Fruit fly (Drosophila melanogaster) whole organism, prepupa: ENCODE measurements around the gene CG10958.
A peak's percentile ranks its signal among the peaks of the same experiment; 100 is the strongest.

Experiments
- CG10631 ChIP-seq: fragments of 200-800 bp; sonication (Bioruptor generic); optimal IDR thresholded peaks from 2 replicates; lab custom pipeline; 2016; ENCODE audit warnings: missing biosample characterization, missing genetic modification characterization
- CG11294 ChIP-seq: fragments of 200-800 bp; sonication (Bioruptor generic); IDR thresholded peaks from 2 replicates; pipeline ENCODE4 v1.3.6; 2022; ENCODE audit warnings: missing biosample characterization, missing genetic modification characterization
- CG11762 ChIP-seq: fragments of 200-800 bp; sonication (Bioruptor generic); optimal IDR thresholded peaks from 3 replicates; lab custom pipeline; 2016; ENCODE audit warnings: missing biosample characterization, missing genetic modification characterization; ENCODE audit not compliant: insufficient read depth
- CG11902 ChIP-seq: fragments of 200-800 bp; sonication (Bioruptor generic); optimal IDR thresholded peaks from 3 replicates; lab custom pipeline; 2016; ENCODE audit warnings: missing biosample characterization, missing genetic modification characterization
- CG15336 ChIP-seq: fragments of 200-800 bp; sonication (Bioruptor generic); IDR thresholded peaks from 2 replicates; pipeline ENCODE4 v1.3.6; 2022; ENCODE audit warnings: missing biosample characterization, missing genetic modification characterization
- CG16779 ChIP-seq: fragments of 200-800 bp; sonication (Bioruptor generic); optimal IDR thresholded peaks from 3 replicates; lab custom pipeline; 2017; ENCODE audit warnings: missing biosample characterization, mild to moderate bottlenecking, missing genetic modification characterization
- CG31627 ChIP-seq: fragments of 200-800 bp; sonication (Bioruptor generic); optimal IDR thresholded peaks from 3 replicates; lab custom pipeline; 2016; ENCODE audit warnings: missing biosample characterization, missing genetic modification characterization
- CG32006 ChIP-seq: fragments of 200-800 bp; sonication (Bioruptor generic); optimal IDR thresholded peaks from 3 replicates; lab custom pipeline; 2017; ENCODE audit warnings: missing biosample characterization, mild to moderate bottlenecking, missing genetic modification characterization
- CG34406 ChIP-seq: fragments of 200-800 bp; sonication (Bioruptor generic); optimal IDR thresholded peaks from 3 replicates; lab custom pipeline; 2016; ENCODE audit warnings: missing biosample characterization, missing genetic modification characterization
- CG3919 ChIP-seq: fragments of 200-800 bp; sonication (Bioruptor generic); optimal IDR thresholded peaks from 3 replicates; lab custom pipeline; 2016; ENCODE audit warnings: missing biosample characterization, missing genetic modification characterization
- CG4318 ChIP-seq: fragments of 200-800 bp; sonication (Bioruptor generic); optimal IDR thresholded peaks from 3 replicates; lab custom pipeline; 2017; ENCODE audit warnings: missing biosample characterization, mild to moderate bottlenecking, missing genetic modification characterization
- CG6163 ChIP-seq: fragments of 200-800 bp; sonication (Bioruptor generic); IDR thresholded peaks from 3 replicates; pipeline ENCODE4 v1.3.6; 2022; ENCODE audit warnings: missing biosample characterization, missing genetic modification characterization
- CG6276 ChIP-seq: fragments of 200-800 bp; sonication (Bioruptor generic); optimal IDR thresholded peaks from 2 replicates; lab custom pipeline; 2017; ENCODE audit warnings: missing biosample characterization, mild to moderate bottlenecking, missing genetic modification characterization
- CG6792 ChIP-seq: fragments of 200-800 bp; sonication (Bioruptor generic); optimal IDR thresholded peaks from 3 replicates; lab custom pipeline; 2016; ENCODE audit warnings: missing biosample characterization, missing genetic modification characterization
- CG6808 ChIP-seq: fragments of 200-800 bp; sonication (Bioruptor generic); optimal IDR thresholded peaks from 3 replicates; lab custom pipeline; 2017; ENCODE audit warnings: missing biosample characterization, missing genetic modification characterization, mild to moderate bottlenecking, moderate library complexity, missing genetic modification reagents
- CG9139 ChIP-seq: fragments of 200-800 bp; sonication (Bioruptor generic); optimal IDR thresholded peaks from 3 replicates; lab custom pipeline; 2017; ENCODE audit warnings: missing biosample characterization, mild to moderate bottlenecking, missing genetic modification characterization
- Eip75B ChIP-seq: fragments of 200-800 bp; sonication (Bioruptor generic); optimal IDR thresholded peaks from 3 replicates; lab custom pipeline; 2016; ENCODE audit warnings: missing biosample characterization, missing genetic modification characterization
- Eip78C ChIP-seq: fragments of 200-800 bp; sonication (Bioruptor generic); peaks from one replicate; lab custom pipeline; 2016; ENCODE audit warnings: missing biosample characterization, missing genetic modification characterization
- Ets21C ChIP-seq: fragments of 200-800 bp; sonication (Bioruptor generic); optimal IDR thresholded peaks from 3 replicates; lab custom pipeline; 2016; ENCODE audit warnings: missing biosample characterization, missing genetic modification characterization
- Ets96B ChIP-seq: fragments of 200-800 bp; optimal IDR thresholded peaks from 2 replicates; lab custom pipeline; 2019; ENCODE audit warnings: missing biosample characterization, mild to moderate bottlenecking, missing genetic modification characterization, moderate library complexity
- Gug ChIP-seq: fragments of 200-800 bp; sonication (Bioruptor generic); IDR thresholded peaks from 2 replicates; pipeline ENCODE4 v1.3.6; 2022; ENCODE audit warnings: missing biosample characterization, missing genetic modification characterization
- Hr39 ChIP-seq: fragments of 200-800 bp; sonication (Bioruptor generic); optimal IDR thresholded peaks from 2 replicates; lab custom pipeline; 2016; ENCODE audit warnings: missing biosample characterization, missing genetic modification characterization
- Hr4 ChIP-seq: fragments of 200-800 bp; sonication (Bioruptor generic); optimal IDR thresholded peaks from 3 replicates; lab custom pipeline; 2016; ENCODE audit warnings: missing biosample characterization, missing genetic modification characterization
- Met ChIP-seq: fragments of 200-800 bp; sonication (Bioruptor generic); optimal IDR thresholded peaks from 3 replicates; lab custom pipeline; 2016; ENCODE audit warnings: missing biosample characterization, missing genetic modification characterization
- Smox ChIP-seq: fragments of 200-800 bp; sonication (Bioruptor generic); optimal IDR thresholded peaks from 3 replicates; lab custom pipeline; 2016; ENCODE audit warnings: missing biosample characterization, missing genetic modification characterization
- Sox14 ChIP-seq: fragments of 200-800 bp; sonication (Bioruptor generic); optimal IDR thresholded peaks from 3 replicates; lab custom pipeline; 2016; ENCODE audit warnings: missing biosample characterization, missing genetic modification characterization
- Sox15 ChIP-seq: fragments of 200-800 bp; sonication (Bioruptor generic); optimal IDR thresholded peaks from 3 replicates; lab custom pipeline; 2016; ENCODE audit warnings: missing biosample characterization, missing genetic modification characterization
- achi ChIP-seq: fragments of 200-800 bp; sonication (Bioruptor generic); optimal IDR thresholded peaks from 3 replicates; lab custom pipeline; 2016; ENCODE audit warnings: missing biosample characterization, missing genetic modification characterization
- cyc ChIP-seq: fragments of 200-800 bp; sonication (Bioruptor generic); optimal IDR thresholded peaks from 3 replicates; lab custom pipeline; 2016; ENCODE audit warnings: missing biosample characterization, missing genetic modification characterization
- dac ChIP-seq: fragments of 200-800 bp; sonication (Bioruptor generic); optimal IDR thresholded peaks from 2 replicates; lab custom pipeline; 2017; ENCODE audit warnings: missing biosample characterization, mild to moderate bottlenecking, missing genetic modification characterization
- eg ChIP-seq: fragments of 200-800 bp; sonication (Bioruptor generic); IDR thresholded peaks from 3 replicates; pipeline ENCODE4 v1.3.6; 2022; ENCODE audit warnings: missing biosample characterization, missing genetic modification characterization
- esn ChIP-seq: fragments of 200-800 bp; sonication (Bioruptor generic); optimal IDR thresholded peaks from 2 replicates; lab custom pipeline; 2016; ENCODE audit warnings: missing biosample characterization, mild to moderate bottlenecking, missing genetic modification characterization, moderate library complexity
- fd59A ChIP-seq: fragments of 200-800 bp; sonication (Bioruptor generic); optimal IDR thresholded peaks from 2 replicates; lab custom pipeline; 2017; ENCODE audit warnings: missing biosample characterization, mild to moderate bottlenecking, missing genetic modification characterization, missing genetic modification reagents
- fd85E ChIP-seq: fragments of 200-800 bp; sonication (Bioruptor generic); optimal IDR thresholded peaks from 3 replicates; lab custom pipeline; 2016; ENCODE audit warnings: missing biosample characterization, missing genetic modification characterization
- fkh ChIP-seq: fragments of 200-800 bp; sonication (Bioruptor generic); optimal IDR thresholded peaks from 3 replicates; lab custom pipeline; 2017; ENCODE audit warnings: missing biosample characterization, mild to moderate bottlenecking, missing genetic modification characterization, moderate library complexity
- lz ChIP-seq: fragments of 200-800 bp; sonication (Bioruptor generic); optimal IDR thresholded peaks from 3 replicates; lab custom pipeline; 2016; ENCODE audit warnings: missing biosample characterization, missing genetic modification characterization
- pdm3 ChIP-seq: fragments of 200-800 bp; sonication (Bioruptor generic); optimal IDR thresholded peaks from 3 replicates; lab custom pipeline; 2016; ENCODE audit warnings: missing biosample characterization, missing genetic modification characterization
- salr ChIP-seq, 2 experiments: fragments of 200-800 bp; sonication (Bioruptor generic); optimal IDR thresholded peaks; 3 replicates each; lab custom pipeline; 2016 to 2018; ENCODE audit warnings: missing biosample characterization in 2 of 2, missing genetic modification characterization in 2 of 2, mild to moderate bottlenecking in 1 of 2
- spab ChIP-seq: fragments of 200-800 bp; sonication (Bioruptor generic); optimal IDR thresholded peaks from 2 replicates; lab custom pipeline; 2017; ENCODE audit warnings: missing biosample characterization, mild to moderate bottlenecking, missing genetic modification characterization, missing genetic modification reagents
- ss ChIP-seq, 2 experiments: fragments of 200-800 bp; sonication (Bioruptor generic); optimal IDR thresholded peaks; 2 replicates in 1 of 2; 3 replicates in 1 of 2; lab custom pipeline; 2017 to 2018; ENCODE audit warnings: mild to moderate bottlenecking in 2 of 2, missing biosample characterization in 2 of 2, missing genetic modification characterization in 2 of 2, moderate library complexity in 1 of 2
- svp ChIP-seq: fragments of 200-800 bp; sonication (Bioruptor generic); peaks from one replicate; lab custom pipeline; 2016; ENCODE audit warnings: missing biosample characterization, missing genetic modification characterization
- vri ChIP-seq: fragments of 200-800 bp; sonication (Bioruptor generic); optimal IDR thresholded peaks from 3 replicates; lab custom pipeline; 2016; ENCODE audit warnings: missing biosample characterization, mild to moderate bottlenecking, missing genetic modification characterization

Gene CG10958

dm6 chrX:8107936-8108335 is 24.1 kb upstream of the CG10958 start:
- TF ChIP-seq Sox14 (GFP tag; lab: Kevin White, UChicago) (no peak), ss (GFP tag; optimal IDR thresholded peaks at IDR 0.05; lab: Kevin White, UChicago) (no peak), CG9139 (GFP tag; lab: Kevin White, UChicago) (no peak), salr (GFP tag; optimal IDR thresholded peaks at IDR 0.05; lab: Kevin White, UChicago) (no peak), CG34406 (GFP tag; lab: Kevin White, UChicago) (no peak), Eip78C (GFP tag; lab: Kevin White, UChicago) (no peak), CG11902 (GFP tag; lab: Kevin White, UChicago) (no peak), CG15336 (GFP tag; lab: Robert Waterston, UW) (no peak), Gug (GFP tag; lab: Robert Waterston, UW) (no peak), CG3919 (GFP tag; lab: Kevin White, UChicago) (no peak), CG11294 (GFP tag; lab: Robert Waterston, UW) (no peak), Ets96B (tag; lab: Kevin White, UChicago) (no peak), Sox15 (GFP tag; lab: Kevin White, UChicago) (no peak), fd85E (no peak), dac (GFP tag; lab: Kevin White, UChicago) (no peak), CG4318 (GFP tag; lab: Kevin White, UChicago) (no peak), CG6276 (GFP tag; lab: Kevin White, UChicago) (no peak), CG10631 (no peak), CG32006 (GFP tag; lab: Kevin White, UChicago) (no peak)

DNA sequence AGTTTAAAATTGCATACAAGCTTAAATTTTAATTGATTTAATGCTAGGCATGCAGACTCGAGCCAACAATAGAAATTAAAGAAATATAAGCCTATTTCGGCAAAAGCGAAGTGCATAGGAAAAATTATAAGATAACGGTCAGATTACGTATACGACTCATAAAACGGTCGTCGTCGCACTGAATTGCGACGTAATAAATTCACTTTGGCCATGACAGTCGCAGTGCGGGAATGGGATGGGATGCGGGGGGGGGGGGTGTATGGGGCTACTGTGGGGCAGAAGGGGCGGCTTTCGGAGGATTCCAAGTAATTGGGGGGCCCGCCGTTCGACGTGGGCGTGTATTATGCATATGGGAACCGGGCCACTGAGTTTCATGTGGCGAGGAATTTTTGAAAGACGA is 21.1 kb upstream of the CG10958 start:
- peak; percentile 76 for TF ChIP-seq vri (GFP tag; lab: Kevin White, UChicago)
- TF ChIP-seq Ets21C, result no peak
- no peak for TF ChIP-seq Smox (GFP tag; lab: Kevin White, UChicago)
- no peak for TF ChIP-seq CG31627 (GFP tag; lab: Kevin White, UChicago)

dm6 chrX:8112715-8113114 is 19.4 kb upstream of the CG10958 start:
- TF ChIP-seq Eip78C (GFP tag; lab: Kevin White, UChicago) (peak; percentile 59), CG6792 (no peak), lz (GFP tag; lab: Kevin White, UChicago) (peak; percentile 10), Met (peak; percentile 2), esn (GFP tag; lab: Kevin White, UChicago) (peak; percentile 8), svp (GFP tag; lab: Kevin White, UChicago) (peak; percentile 51)

DNA sequence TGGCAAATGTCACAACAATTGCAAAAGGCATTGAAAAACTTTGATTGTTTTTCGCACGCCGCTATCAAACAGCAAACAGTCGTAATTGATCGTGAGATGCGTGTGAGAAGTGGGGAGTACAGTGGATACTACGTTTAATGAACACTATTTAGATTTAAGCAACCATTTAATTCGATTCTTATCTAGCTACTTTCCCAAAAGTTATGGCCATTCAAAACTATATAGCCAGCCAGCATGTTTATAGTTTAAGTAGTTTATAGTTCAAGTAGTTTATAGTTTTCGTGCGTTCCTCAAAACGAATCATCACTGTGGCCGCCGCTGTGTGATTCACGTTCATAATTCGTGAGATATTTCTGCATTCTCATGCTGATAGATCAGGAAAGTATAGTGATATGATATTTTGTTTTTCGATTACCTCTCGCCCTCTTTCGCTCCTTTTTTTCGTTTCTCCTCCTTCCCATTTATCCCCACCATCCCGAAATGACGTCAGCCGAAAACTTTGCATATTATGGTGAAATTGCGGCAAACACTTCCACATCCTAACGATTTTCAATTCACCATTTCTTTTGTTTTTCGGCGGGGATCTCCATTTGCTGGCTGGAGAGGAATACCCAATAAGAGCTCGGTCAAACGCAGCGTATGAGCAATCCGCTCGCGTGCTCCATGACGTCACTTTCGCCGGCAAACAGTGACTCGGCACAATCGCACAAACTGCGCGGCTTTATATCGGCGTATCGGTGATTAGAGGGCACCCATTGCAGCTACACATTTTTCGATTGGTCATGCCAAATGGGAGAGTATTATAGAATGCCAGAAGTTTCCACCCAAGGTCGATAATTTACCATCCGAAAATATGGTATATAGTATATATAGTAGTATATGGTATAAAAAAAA is 18.5 kb upstream of the CG10958 start:
- TF ChIP-seq CG32006 (GFP tag; lab: Kevin White, UChicago), result peak; percentile 6
- no peak for TF ChIP-seq fd59A (GFP tag; lab: Kevin White, UChicago)
- no peak for TF ChIP-seq CG6808 (GFP tag; lab: Kevin White, UChicago)
- peak; percentile 25 for TF ChIP-seq Hr39 (GFP tag; lab: Kevin White, UChicago)
- no peak for TF ChIP-seq Sox15 (GFP tag; lab: Kevin White, UChicago)
- TF ChIP-seq fkh (GFP tag; lab: Kevin White, UChicago), result peak; percentile 31
- peak; percentile 30 for TF ChIP-seq lz (GFP tag; lab: Kevin White, UChicago)
- TF ChIP-seq Eip75B (GFP tag; lab: Kevin White, UChicago), result no peak
- no peak for TF ChIP-seq Ets21C
- TF ChIP-seq Hr4 (GFP tag; lab: Kevin White, UChicago), result peak; percentile 24
- 0 out of 3 replicates have a peak, but pooled peaks have one; percentile 17 for TF ChIP-seq CG6163 (GFP tag; lab: Robert Waterston, UW)
- TF ChIP-seq vri (GFP tag; lab: Kevin White, UChicago), result no peak
- TF ChIP-seq CG15336 (GFP tag; lab: Robert Waterston, UW), result 0 out of 2 replicates have a peak, but pooled peaks have one; percentile 16
- peak; percentile 3 for TF ChIP-seq Met
- peak; percentile 15 for TF ChIP-seq esn (GFP tag; lab: Kevin White, UChicago)
- TF ChIP-seq eg (GFP tag; lab: Robert Waterston, UW), result peak; percentile 28; the same call in 1 of the 3 replicates
- peak; percentile 54 for TF ChIP-seq Eip78C (GFP tag; lab: Kevin White, UChicago)
- TF ChIP-seq cyc (GFP tag; lab: Kevin White, UChicago), result peak; percentile 13
- no peak for TF ChIP-seq Ets96B (tag; lab: Kevin White, UChicago)
- no peak for TF ChIP-seq spab (GFP tag; lab: Kevin White, UChicago)
- TF ChIP-seq CG16779, result no peak
- peak; percentile 31 for TF ChIP-seq svp (GFP tag; lab: Kevin White, UChicago)
- peak; percentile 5 for TF ChIP-seq achi (GFP tag; lab: Kevin White, UChicago)
- TF ChIP-seq CG31627 (GFP tag; lab: Kevin White, UChicago), result peak; percentile 3
- TF ChIP-seq CG11762 (GFP tag; lab: Kevin White, UChicago), result no peak
- peak; percentile 17 for TF ChIP-seq CG10631
- TF ChIP-seq CG3919 (GFP tag; lab: Kevin White, UChicago), result no peak
- peak; percentile 36 for TF ChIP-seq pdm3
